Fruit fly (Drosophila melanogaster): Measurements from ENCODE around the gene CG5555.

Gene CG5555

DNA sequence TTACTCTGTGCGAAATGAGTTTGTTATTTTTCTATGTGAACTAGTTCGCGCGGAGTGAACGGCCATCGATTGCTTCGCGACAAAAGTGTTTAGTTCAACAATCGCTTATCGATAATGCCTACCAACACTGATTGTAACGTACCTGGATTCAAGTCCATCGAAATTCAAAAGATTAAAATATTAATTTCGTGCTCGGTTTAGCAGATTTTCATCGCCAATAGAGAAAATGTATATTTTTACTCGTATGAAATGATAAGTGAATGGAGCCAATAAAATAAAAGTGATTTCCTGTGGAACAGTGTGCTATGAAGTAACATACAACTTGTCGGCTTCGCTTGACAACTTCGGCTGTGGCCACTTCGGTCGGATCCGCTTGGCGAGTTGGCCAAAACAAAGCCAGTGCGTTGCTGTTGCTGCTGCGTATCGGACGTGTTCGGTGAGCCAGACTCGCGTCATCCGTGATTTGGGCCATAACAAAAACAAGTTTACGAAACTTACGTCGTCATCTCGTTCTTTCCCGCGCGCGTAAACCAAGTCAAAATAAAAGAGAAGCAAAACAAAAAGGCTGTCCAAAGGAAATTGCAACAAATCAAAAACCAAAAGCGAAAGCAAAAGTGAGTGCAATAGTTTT is at the start of gene CG5555, which contains the start of gene myd:
TSS of gene CG5555 (minus strand) at position 276 of the 631 bp plus-strand sequence.
TSS of gene myd (plus strand) at position 397 of the 631 bp plus-strand sequence.
- peak; percentile 16 for TF ChIP-seq CG7101 (tag; optimal IDR thresholded peaks at IDR 0.05)
- TF ChIP-seq toe (GFP tag; optimal IDR thresholded peaks at IDR 0.05) = no peak
- TF ChIP-seq tj (GFP tag; optimal IDR thresholded peaks at IDR 0.05) = peak; percentile 82
- TF ChIP-seq cnc (optimal IDR thresholded peaks at IDR 0.05) = no peak
- no peak for TF ChIP-seq pad (GFP tag; optimal IDR thresholded peaks at IDR 0.05)
- TF ChIP-seq kay (GFP tag; ENCODE audit: borderline replicate concordance) = peak; percentile 53
- TF ChIP-seq Crg-1 (GFP tag; optimal IDR thresholded peaks at IDR 0.05) = peak; percentile 41
- TF ChIP-seq cic (GFP tag; optimal IDR thresholded peaks at IDR 0.05) = no peak
- TF ChIP-seq CG33017 (tag; optimal IDR thresholded peaks at IDR 0.05) = no peak
- peak; percentile 24 for TF ChIP-seq bab1 (GFP tag; optimal IDR thresholded peaks at IDR 0.05)
- TF ChIP-seq CG14711 (tag; optimal IDR thresholded peaks at IDR 0.05) = no peak
- TF ChIP-seq ovo (GFP tag; optimal IDR thresholded peaks at IDR 0.05) = no peak
- TF ChIP-seq CG1620 (GFP tag; optimal IDR thresholded peaks at IDR 0.05) = no peak
- TF ChIP-seq CG5204 (GFP tag; optimal IDR thresholded peaks at IDR 0.05) = no peak
- TF ChIP-seq CG11617 (GFP tag; optimal IDR thresholded peaks at IDR 0.05) = no peak
- TF ChIP-seq CG7045 (GFP tag; optimal IDR thresholded peaks at IDR 0.05) = no peak
- TF ChIP-seq Clk (GFP tag; optimal IDR thresholded peaks at IDR 0.05) = no peak
- no peak for TF ChIP-seq Mnt (GFP tag; optimal IDR thresholded peaks at IDR 0.05)
- no peak for TF ChIP-seq CG12768 (GFP tag; optimal IDR thresholded peaks at IDR 0.05)
- peak; percentile 20 for TF ChIP-seq Hr96 (GFP tag; optimal IDR thresholded peaks at IDR 0.05)

DNA sequence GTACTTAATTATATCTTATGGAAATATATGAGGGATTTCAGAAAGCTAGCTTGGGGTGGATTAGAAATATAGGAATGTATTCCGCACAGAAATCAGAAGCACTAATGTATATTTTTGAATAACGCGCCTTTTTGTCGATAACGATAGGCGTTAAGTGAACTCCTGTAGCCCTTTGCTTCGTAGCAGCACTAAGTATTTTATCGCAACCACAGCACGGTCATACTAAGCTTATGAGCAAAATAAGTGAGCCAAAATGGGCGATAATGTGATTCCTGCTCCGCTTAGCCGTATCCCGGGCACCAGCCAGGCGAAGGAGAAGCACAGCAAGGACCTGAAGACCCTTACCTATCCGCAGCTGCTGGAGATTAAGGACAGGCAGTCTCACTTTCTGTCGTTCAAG is 48.9 kb upstream of the CG5555 start, which contains the start of the genes CG5250 and Polr2M:
TSS of gene CG5250 (minus strand) at position 32 of the 400 bp plus-strand sequence.
TSS of gene Polr2M (plus strand) at position 219 of the 400 bp plus-strand sequence.
- TF ChIP-seq kay (GFP tag; ENCODE audit: borderline replicate concordance) (no peak), Clk (GFP tag; optimal IDR thresholded peaks at IDR 0.05) (no peak), bab1 (GFP tag; optimal IDR thresholded peaks at IDR 0.05) (peak; percentile 38), CG1620 (GFP tag; optimal IDR thresholded peaks at IDR 0.05) (no peak), cic (GFP tag; optimal IDR thresholded peaks at IDR 0.05) (no peak), CG7101 (tag; optimal IDR thresholded peaks at IDR 0.05) (no peak), CG5204 (GFP tag; optimal IDR thresholded peaks at IDR 0.05) (no peak), CG7045 (GFP tag; optimal IDR thresholded peaks at IDR 0.05) (no peak)

DNA sequence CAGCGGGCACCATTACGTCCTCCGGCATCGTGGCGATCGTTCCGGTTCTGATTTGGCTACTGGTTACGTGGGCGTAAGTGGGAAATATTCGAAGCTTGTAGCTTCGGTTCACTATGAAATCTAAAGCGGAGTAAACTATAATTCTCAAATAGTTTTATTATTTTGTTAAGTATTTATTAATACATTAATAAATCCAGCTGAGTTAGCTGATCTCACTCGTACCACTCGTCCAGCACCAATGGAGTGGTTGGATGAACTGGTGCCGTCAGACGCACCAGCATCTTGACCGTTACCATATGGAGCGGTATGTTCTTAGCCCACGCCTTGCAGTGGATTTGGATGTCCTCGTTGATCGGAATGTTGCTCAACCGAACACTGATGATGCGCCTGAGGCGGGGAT is 47.7 kb upstream of the CG5555 start, which contains the start of gene CG11703:
TSS of gene CG11703 (minus strand) at position 101 of the 400 bp plus-strand sequence.
- TF ChIP-seq CG12768 (GFP tag; optimal IDR thresholded peaks at IDR 0.05) = no peak
- TF ChIP-seq CG33017 (tag; optimal IDR thresholded peaks at IDR 0.05) = no peak
- no peak for TF ChIP-seq CG7101 (tag; optimal IDR thresholded peaks at IDR 0.05)
- no peak for TF ChIP-seq CG7045 (GFP tag; optimal IDR thresholded peaks at IDR 0.05)
- TF ChIP-seq Clk (GFP tag; optimal IDR thresholded peaks at IDR 0.05) = no peak
- no peak for TF ChIP-seq cic (GFP tag; optimal IDR thresholded peaks at IDR 0.05)
- TF ChIP-seq CG11617 (GFP tag; optimal IDR thresholded peaks at IDR 0.05) = no peak
- no peak for TF ChIP-seq CG14711 (tag; optimal IDR thresholded peaks at IDR 0.05)
- TF ChIP-seq tj (GFP tag; optimal IDR thresholded peaks at IDR 0.05) = no peak
- no peak for TF ChIP-seq Crg-1 (GFP tag; optimal IDR thresholded peaks at IDR 0.05)
- no peak for TF ChIP-seq pad (GFP tag; optimal IDR thresholded peaks at IDR 0.05)
- TF ChIP-seq CG5204 (GFP tag; optimal IDR thresholded peaks at IDR 0.05) = no peak
- TF ChIP-seq toe (GFP tag; optimal IDR thresholded peaks at IDR 0.05) = no peak
- TF ChIP-seq Hr96 (GFP tag; optimal IDR thresholded peaks at IDR 0.05) = no peak
- TF ChIP-seq ovo (GFP tag; optimal IDR thresholded peaks at IDR 0.05) = no peak

DNA sequence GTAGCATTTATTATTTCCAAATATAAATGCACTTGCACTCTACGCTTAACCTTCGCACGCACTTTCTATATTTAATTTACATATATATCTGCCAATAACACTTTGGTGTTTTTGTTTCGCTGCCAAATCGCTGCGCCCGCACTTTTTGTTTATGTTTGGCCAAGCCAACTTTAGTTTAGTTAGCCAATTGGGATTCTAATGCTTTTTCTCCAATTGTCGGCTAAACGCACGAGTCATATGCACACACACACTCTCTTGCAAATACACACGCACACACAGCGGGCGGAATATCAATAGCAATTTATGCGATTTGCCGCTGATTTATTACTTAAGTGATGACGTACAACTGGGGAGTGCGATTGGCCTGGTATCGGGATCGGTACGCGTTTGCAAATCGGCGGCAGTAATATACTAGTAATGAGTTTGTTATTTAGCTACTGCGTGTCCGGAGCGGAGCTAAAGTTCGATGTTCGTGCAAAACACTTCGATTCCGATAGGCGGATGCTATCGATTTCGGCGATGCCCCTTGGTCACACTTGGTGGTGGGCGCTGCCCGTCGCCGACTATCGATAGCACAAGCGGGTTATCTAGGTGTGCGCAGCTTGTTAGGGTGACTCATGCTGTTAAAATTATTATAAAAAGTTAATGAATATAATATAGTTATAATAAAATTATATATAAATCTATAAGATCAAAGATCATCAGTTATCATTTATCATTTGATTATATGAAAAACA is 46.0 kb upstream of the CG5555 start, which contains the start of gene vib:
TSS of gene vib (minus strand) at position 515 of the 737 bp plus-strand sequence.
- TF ChIP-seq Crg-1 (GFP tag; optimal IDR thresholded peaks at IDR 0.05) (no peak), ovo (GFP tag; optimal IDR thresholded peaks at IDR 0.05) (peak; percentile 31), kay (GFP tag; ENCODE audit: borderline replicate concordance) (peak; percentile 73), CG7101 (tag; optimal IDR thresholded peaks at IDR 0.05) (peak; percentile 58), cnc (optimal IDR thresholded peaks at IDR 0.05) (no peak), bab1 (GFP tag; optimal IDR thresholded peaks at IDR 0.05) (peak; percentile 61), CG7045 (GFP tag; optimal IDR thresholded peaks at IDR 0.05) (peak; percentile 33), CG33017 (tag; optimal IDR thresholded peaks at IDR 0.05) (peak; percentile 53), Clk (GFP tag; optimal IDR thresholded peaks at IDR 0.05) (peak; percentile 17), pad (GFP tag; optimal IDR thresholded peaks at IDR 0.05) (peak; percentile 24), CG14711 (tag; optimal IDR thresholded peaks at IDR 0.05) (peak; percentile 67), Hr96 (GFP tag; optimal IDR thresholded peaks at IDR 0.05) (no peak), tj (GFP tag; optimal IDR thresholded peaks at IDR 0.05) (peak; percentile 24), CG5204 (GFP tag; optimal IDR thresholded peaks at IDR 0.05) (no peak), CG12768 (GFP tag; optimal IDR thresholded peaks at IDR 0.05) (peak; percentile 62), CG1620 (GFP tag; optimal IDR thresholded peaks at IDR 0.05) (peak; percentile 27), Mnt (GFP tag; optimal IDR thresholded peaks at IDR 0.05) (peak; percentile 48), CG11617 (GFP tag; optimal IDR thresholded peaks at IDR 0.05) (peak; percentile 40), cic (GFP tag; optimal IDR thresholded peaks at IDR 0.05) (peak; percentile 52), toe (GFP tag; optimal IDR thresholded peaks at IDR 0.05) (peak; percentile 43)

DNA sequence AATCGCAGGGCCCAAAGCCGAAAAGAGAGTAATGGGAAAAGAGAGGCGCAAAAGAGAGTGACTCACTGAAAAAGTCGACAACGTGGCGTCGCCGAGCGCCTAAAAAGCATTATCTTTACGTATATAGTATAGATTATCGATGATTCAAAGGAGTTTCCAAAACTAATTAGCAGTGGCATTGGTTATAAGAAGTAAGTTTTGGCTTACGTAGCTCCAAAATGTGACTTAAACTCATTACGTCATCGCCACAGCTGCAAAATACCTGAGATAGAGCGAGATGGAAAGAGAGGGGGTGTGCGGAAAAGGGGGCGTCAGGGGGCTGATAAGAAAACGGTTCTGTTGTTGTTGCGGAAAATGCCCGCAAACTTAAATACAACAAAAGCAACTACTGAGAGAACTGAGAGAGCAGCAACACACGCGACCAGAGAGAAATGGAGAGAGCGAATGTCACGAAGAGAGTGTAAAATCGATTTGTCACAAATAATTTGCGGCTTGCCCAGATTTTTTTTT is 45.2 kb upstream of the CG5555 start:
- no peak for TF ChIP-seq CG5204 (GFP tag; optimal IDR thresholded peaks at IDR 0.05)
- TF ChIP-seq pad (GFP tag; optimal IDR thresholded peaks at IDR 0.05) = no peak
- TF ChIP-seq CG7101 (tag; optimal IDR thresholded peaks at IDR 0.05) = no peak
- peak; percentile 29 for TF ChIP-seq kay (GFP tag; ENCODE audit: borderline replicate concordance)
- TF ChIP-seq CG12768 (GFP tag; optimal IDR thresholded peaks at IDR 0.05) = peak; percentile 18
- TF ChIP-seq cic (GFP tag; optimal IDR thresholded peaks at IDR 0.05) = peak; percentile 52
- no peak for TF ChIP-seq cnc (optimal IDR thresholded peaks at IDR 0.05)
- TF ChIP-seq CG11617 (GFP tag; optimal IDR thresholded peaks at IDR 0.05) = no peak
